Fruit fly (Drosophila melanogaster) whole organism, embryonic: Measurements from ENCODE around the gene CG11068.

Source experiments
- CG6175 ChIP-seq: fragments of 200-800 bp; sonication (Bioruptor generic); IDR thresholded peaks from 3 replicates; pipeline ENCODE4 v1.3.6; 2022; ENCODE audit warnings: missing biosample characterization, missing genetic modification characterization
- CG8924 ChIP-seq: fragments of 200-800 bp; optimal IDR thresholded peaks from 3 replicates; lab custom pipeline; 2019; ENCODE audit warnings: missing biosample characterization, mild to moderate bottlenecking, missing genetic modification characterization, moderate library complexity

dm6 chrX:13932794-13933620 is 22.0 kb upstream of the CG11068 start:
- TF ChIP-seq CG6175 (GFP tag; lab: Robert Waterston, UW) (no peak), CG8924 (tag; lab: Kevin White, UChicago) (no peak)
